Worm (Caenorhabditis elegans) whole organism, L3 larva: ENCODE measurements around the gene madf-1.

Experiments used
- R02D3.7 ChIP-seq: fragments of 150-350 bp; optimal IDR thresholded peaks from 2 replicates; lab custom pipeline; 2014; ENCODE audit warnings: missing biosample characterization, missing genetic modification characterization
- ZK546.5 ChIP-seq: sonication (generic microtip); optimal IDR thresholded peaks from 2 replicates; lab custom pipeline; 2017; ENCODE audit warnings: missing biosample characterization, missing genetic modification characterization
- aly-2 ChIP-seq: fragments of 150-350 bp; optimal IDR thresholded peaks from 2 replicates; lab custom pipeline; 2014; ENCODE audit warnings: missing biosample characterization, missing genetic modification characterization
- ama-1 ChIP-seq: fragments of 150-350 bp; optimal IDR thresholded peaks from 2 replicates; lab custom pipeline; 2018
- ceh-16 ChIP-seq: sonication (generic microtip); optimal IDR thresholded peaks from 2 replicates; lab custom pipeline; 2017; ENCODE audit warnings: missing biosample characterization, missing genetic modification characterization
- ceh-28 ChIP-seq: fragments of 150-350 bp; optimal IDR thresholded peaks from 2 replicates; lab custom pipeline; 2014; ENCODE audit warnings: missing biosample characterization, missing genetic modification reagents, missing genetic modification characterization
- egl-27 ChIP-seq: sonication (generic microtip); optimal IDR thresholded peaks from 4 replicates; lab custom pipeline; 2017; ENCODE audit warnings: missing biosample characterization, missing genetic modification reagents, missing genetic modification characterization
- egl-5 ChIP-seq: fragments of 150-350 bp; optimal IDR thresholded peaks from 2 replicates; lab custom pipeline; 2017; ENCODE audit warnings: missing biosample characterization, missing genetic modification reagents, missing genetic modification characterization, inconsistent platforms
- elt-1 ChIP-seq: fragments of 150-350 bp; optimal IDR thresholded peaks from 2 replicates; lab custom pipeline; 2014; ENCODE audit warnings: missing biosample characterization, missing genetic modification characterization
- elt-2 ChIP-seq: sonication (generic microtip); optimal IDR thresholded peaks from 2 replicates; lab custom pipeline; 2016; ENCODE audit warnings: missing genetic modification reagents, mild to moderate bottlenecking, missing genetic modification characterization, missing compliant biosample characterization
- elt-3 ChIP-seq, 3 experiments: fragments of 150-350 bp in 1 of 3; sonication (generic microtip) in 2 of 3; optimal IDR thresholded peaks; 2 replicates in 2 of 3; 4 replicates in 1 of 3; lab custom pipeline; 2014 to 2017; ENCODE audit warnings: missing biosample characterization in 3 of 3, missing genetic modification characterization in 3 of 3
- eor-1 ChIP-seq, 2 experiments: fragments of 150-350 bp; optimal IDR thresholded peaks; 2 replicates each; lab custom pipeline; 2014 to 2018; ENCODE audit warnings: missing biosample characterization in 2 of 2, missing genetic modification characterization in 2 of 2
- fkh-10 ChIP-seq: sonication (generic microtip); optimal IDR thresholded peaks from 2 replicates; lab custom pipeline; 2017; ENCODE audit warnings: missing biosample characterization, missing genetic modification reagents, missing genetic modification characterization
- hmg-11 ChIP-seq: sonication (generic microtip); optimal IDR thresholded peaks from 2 replicates; lab custom pipeline; 2016; ENCODE audit warnings: missing genetic modification characterization, missing compliant biosample characterization
- jun-1 ChIP-seq: fragments of 150-350 bp; optimal IDR thresholded peaks from 2 replicates; lab custom pipeline; 2014; ENCODE audit warnings: missing biosample characterization, missing genetic modification reagents, missing genetic modification characterization
- lin-15B ChIP-seq: fragments of 150-350 bp; optimal IDR thresholded peaks from 2 replicates; lab custom pipeline; 2014; ENCODE audit warnings: missing biosample characterization, missing genetic modification characterization
- lin-39 ChIP-seq: fragments of 150-350 bp; optimal IDR thresholded peaks from 2 replicates; lab custom pipeline; 2018; ENCODE audit warnings: missing biosample characterization, missing genetic modification reagents, missing genetic modification characterization
- lsy-12 ChIP-seq: sonication (generic microtip); optimal IDR thresholded peaks from 2 replicates; lab custom pipeline; 2016; ENCODE audit warnings: mild to moderate bottlenecking, missing genetic modification characterization, missing compliant biosample characterization
- mdl-1 ChIP-seq: fragments of 150-350 bp; optimal IDR thresholded peaks from 2 replicates; lab custom pipeline; 2014; ENCODE audit warnings: missing biosample characterization, missing genetic modification characterization
- mml-1 ChIP-seq: fragments of 150-350 bp; sonication (generic microtip); optimal IDR thresholded peaks from 3 replicates; lab custom pipeline; 2014; ENCODE audit warnings: missing biosample characterization, missing genetic modification characterization
- nfya-1 ChIP-seq: sonication (generic microtip); optimal IDR thresholded peaks from 2 replicates; lab custom pipeline; 2017; ENCODE audit warnings: missing genetic modification characterization, mild to moderate bottlenecking, missing compliant biosample characterization, antibody characterized with exemption, moderate library complexity; ENCODE audit not compliant: insufficient read depth
- nhr-11 ChIP-seq: fragments of 150-350 bp; optimal IDR thresholded peaks from 2 replicates; lab custom pipeline; 2014; ENCODE audit warnings: missing biosample characterization, missing genetic modification characterization
- nhr-23 ChIP-seq: fragments of 150-350 bp; optimal IDR thresholded peaks from 2 replicates; lab custom pipeline; 2014; ENCODE audit warnings: missing biosample characterization, missing genetic modification reagents, missing genetic modification characterization
- nhr-237 ChIP-seq: fragments of 150-350 bp; optimal IDR thresholded peaks from 2 replicates; lab custom pipeline; 2014; ENCODE audit warnings: missing biosample characterization, missing genetic modification characterization
- nhr-25 ChIP-seq: sonication (generic microtip); optimal IDR thresholded peaks from 2 replicates; lab custom pipeline; 2017; ENCODE audit warnings: missing biosample characterization, missing genetic modification characterization
- nhr-28 ChIP-seq: fragments of 150-350 bp; optimal IDR thresholded peaks from 2 replicates; lab custom pipeline; 2014; ENCODE audit warnings: missing biosample characterization, missing genetic modification characterization
- nhr-43 ChIP-seq: sonication (generic microtip); optimal IDR thresholded peaks from 2 replicates; lab custom pipeline; 2016; ENCODE audit warnings: mild to moderate bottlenecking, missing genetic modification characterization, missing compliant biosample characterization; ENCODE audit not compliant: poor library complexity, severe bottlenecking
- nhr-76 ChIP-seq: fragments of 150-350 bp; sonication (generic microtip); optimal IDR thresholded peaks from 5 replicates; lab custom pipeline; 2014; ENCODE audit warnings: missing biosample characterization, missing genetic modification characterization
- pha-4 ChIP-seq: fragments of 150-350 bp; optimal IDR thresholded peaks from 2 replicates; lab custom pipeline; 2014; ENCODE audit warnings: missing biosample characterization, missing genetic modification reagents, missing genetic modification characterization
- pqm-1 ChIP-seq: fragments of 150-350 bp; optimal IDR thresholded peaks from 2 replicates; lab custom pipeline; 2017; ENCODE audit warnings: missing biosample characterization, missing genetic modification characterization, inconsistent platforms
- skn-1 ChIP-seq: fragments of 150-350 bp; optimal IDR thresholded peaks from 2 replicates; lab custom pipeline; 2014; ENCODE audit warnings: missing biosample characterization, missing genetic modification characterization
- snpc-4 ChIP-seq: fragments of 150-350 bp; optimal IDR thresholded peaks from 2 replicates; lab custom pipeline; 2014; ENCODE audit warnings: missing biosample characterization, missing genetic modification characterization
- tbx-2 ChIP-seq: sonication (generic microtip); optimal IDR thresholded peaks from 2 replicates; lab custom pipeline; 2016; ENCODE audit warnings: mild to moderate bottlenecking, missing genetic modification characterization, missing compliant biosample characterization
- unc-39 ChIP-seq: sonication (generic microtip); optimal IDR thresholded peaks from 4 replicates; lab custom pipeline; 2017; ENCODE audit warnings: missing biosample characterization, missing genetic modification characterization
- unc-62 ChIP-seq: fragments of 150-350 bp; sonication (generic microtip); optimal IDR thresholded peaks from 4 replicates; lab custom pipeline; 2014; ENCODE audit warnings: missing biosample characterization, missing genetic modification reagents, missing genetic modification characterization
- zag-1 ChIP-seq: fragments of 150-350 bp; optimal IDR thresholded peaks from 2 replicates; lab custom pipeline; 2014; ENCODE audit warnings: missing biosample characterization, missing genetic modification characterization
- ztf-11 ChIP-seq: fragments of 150-350 bp; optimal IDR thresholded peaks from 2 replicates; lab custom pipeline; 2014; ENCODE audit warnings: missing biosample characterization, missing genetic modification characterization
- ztf-4 ChIP-seq: fragments of 150-350 bp; optimal IDR thresholded peaks from 2 replicates; lab custom pipeline; 2014; ENCODE audit warnings: missing biosample characterization, missing genetic modification characterization

The madf-1 gene

ce11 chrIV:829107-829506 lies 2.6 kb downstream of the madf-1 start:
- TF ChIP-seq ceh-16 (tag; lab: Kevin White, UChicago) (no peak), pqm-1 (tag; lab: Kevin White, UChicago) (no peak), hmg-11 (tag; lab: Kevin White, UChicago) (no peak), snpc-4 (tag; lab: Kevin White, UChicago) (no peak), pha-4 (tag; lab: Kevin White, UChicago) (no peak), ZK546.5 (no peak), nhr-43 (tag; lab: Kevin White, UChicago) (no peak), skn-1 (no peak), nhr-11 (tag; lab: Kevin White, UChicago) (no peak)

DNA sequence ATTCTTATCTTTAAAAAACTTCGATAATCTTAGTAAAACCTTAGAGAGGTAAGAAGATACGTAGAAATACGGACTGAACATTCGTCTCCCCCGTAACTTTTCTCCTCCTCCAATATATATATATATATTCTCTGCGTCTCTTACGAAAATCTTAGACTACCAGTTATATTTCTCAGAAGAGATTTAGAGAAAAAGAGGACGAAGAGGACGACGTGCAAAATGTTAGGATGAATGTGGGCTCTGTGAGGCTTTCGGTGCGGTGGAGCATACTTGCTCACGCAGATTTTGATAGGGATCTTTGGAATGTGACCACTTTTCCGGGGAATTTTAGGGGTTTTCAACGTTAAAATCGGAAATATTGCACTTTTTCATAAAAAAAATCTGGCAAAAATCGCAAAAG lies 3.3 kb downstream of the madf-1 start:
- TF ChIP-seq egl-27 (no peak), tbx-2 (no peak), R02D3.7 (tag; lab: Kevin White, UChicago) (peak; percentile 28), lin-39 (tag; lab: Kevin White, UChicago) (peak; percentile 66), ztf-11 (tag; lab: Kevin White, UChicago) (no peak), snpc-4 (tag; lab: Kevin White, UChicago) (peak; percentile 63), egl-5 (no peak), ztf-4 (tag; lab: Kevin White, UChicago) (no peak), ceh-28 (peak; percentile 51), fkh-10 (GFP tag; lab: Kevin White, UChicago) (peak; percentile 10), nhr-237 (tag; lab: Kevin White, UChicago) (no peak), lin-15B (peak; percentile 95), eor-1 (tag; optimal IDR thresholded peaks at IDR 0.05; lab: Kevin White, UChicago) (peak in 1 of 2 experiments; percentile 54), hmg-11 (tag; lab: Kevin White, UChicago) (peak; percentile 85), elt-3 (tag; optimal IDR thresholded peaks at IDR 0.05; lab: Kevin White, UChicago) (no peak), unc-62 (GFP tag; lab: Kevin White, UChicago) (no peak), nhr-23 (tag; lab: Kevin White, UChicago) (peak; percentile 49), aly-2 (tag; lab: Kevin White, UChicago) (no peak), nhr-43 (tag; lab: Kevin White, UChicago) (no peak), nfya-1 (tag; lab: Kevin White, UChicago) (peak; percentile 88), ama-1 (lab: Kevin White, UChicago) (no peak), nhr-11 (tag; lab: Kevin White, UChicago) (no peak), unc-39 (tag; lab: Kevin White, UChicago) (no peak), lsy-12 (no peak), elt-1 (tag; lab: Kevin White, UChicago) (peak; percentile 68), pha-4 (tag; lab: Kevin White, UChicago) (peak; percentile 81), mdl-1 (tag; lab: Kevin White, UChicago) (no peak)
- TF ChIP-seq, all 47 proteins: peak for 12

DNA sequence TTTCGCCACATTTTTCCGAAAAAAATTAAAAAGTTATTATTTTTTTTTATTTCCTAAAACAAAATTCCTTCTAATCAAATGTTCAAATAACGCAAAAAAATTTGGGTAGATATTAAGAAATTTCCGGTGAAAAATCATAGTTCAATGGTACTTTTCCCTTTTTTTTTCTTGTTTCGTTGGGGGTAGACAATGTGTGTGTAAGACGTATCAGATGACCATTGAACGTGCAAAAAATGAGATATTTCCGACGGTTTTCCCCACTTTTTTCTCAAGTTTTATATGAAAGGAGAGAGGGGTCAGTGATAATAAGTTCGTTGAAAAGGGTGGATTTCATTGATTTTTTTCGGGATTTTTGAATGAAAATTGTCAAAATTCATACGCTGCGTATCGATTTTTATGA lies 5.6 kb downstream of the madf-1 start:
- TF ChIP-seq tbx-2, result no peak
- no peak for TF ChIP-seq nhr-28 (tag; lab: Kevin White, UChicago)
- TF ChIP-seq elt-2, result no peak
- no peak for TF ChIP-seq ztf-11 (tag; lab: Kevin White, UChicago)
- no peak for TF ChIP-seq lin-39 (tag; lab: Kevin White, UChicago)
- no peak for TF ChIP-seq elt-3 (tag; optimal IDR thresholded peaks at IDR 0.05; lab: Kevin White, UChicago)
- no peak for TF ChIP-seq nhr-25
- no peak for TF ChIP-seq ZK546.5
- TF ChIP-seq mml-1, result no peak
- no peak for TF ChIP-seq nhr-76 (tag; lab: Kevin White, UChicago)
- no peak for TF ChIP-seq zag-1 (tag; lab: Kevin White, UChicago)
- TF ChIP-seq, all 47 proteins: peak for 0

ce11 chrIV:824854-825253 lies 6.8 kb downstream of the madf-1 start, which contains the start of gene zipt-15:
zipt-15 (minus strand) TSS chrIV:824954.
- TF ChIP-seq tbx-2 (no peak), jun-1 (tag; lab: Kevin White, UChicago) (no peak), nhr-28 (tag; lab: Kevin White, UChicago) (no peak), ztf-11 (tag; lab: Kevin White, UChicago) (no peak), R02D3.7 (tag; lab: Kevin White, UChicago) (no peak), aly-2 (tag; lab: Kevin White, UChicago) (no peak), pqm-1 (tag; lab: Kevin White, UChicago) (no peak), nhr-11 (tag; lab: Kevin White, UChicago) (no peak), skn-1 (no peak), zag-1 (tag; lab: Kevin White, UChicago) (no peak), hmg-11 (tag; lab: Kevin White, UChicago) (no peak), nhr-43 (tag; lab: Kevin White, UChicago) (no peak)
- TF ChIP-seq, all 47 proteins: peak for 0
